Worm (Caenorhabditis elegans): ENCODE measurements around the gene Y26G10.6.

DNA sequence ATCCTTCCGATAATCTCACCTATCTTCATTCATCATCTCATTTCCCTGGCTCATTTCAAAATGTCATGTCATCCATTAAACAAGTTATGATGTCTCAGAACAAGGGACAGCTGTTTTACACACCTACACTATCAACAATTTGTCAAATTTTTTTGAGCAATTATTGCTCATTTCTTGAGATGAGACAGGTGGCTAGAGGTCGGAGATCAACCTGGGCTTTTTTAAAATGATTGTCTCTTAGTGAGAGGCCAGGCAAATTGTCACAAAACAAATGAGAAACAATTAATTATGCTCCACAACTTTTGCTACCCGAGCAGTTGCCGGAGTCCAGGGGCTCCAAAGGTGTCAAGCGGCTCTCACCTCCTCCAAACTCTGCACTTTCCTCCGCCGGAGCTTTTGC, 29.0 kb downstream of the Y26G10.6 start:
- TF ChIP-seq nhr-77 (tag; optimal IDR thresholded peaks at IDR 0.05) = no peak
- no peak for TF ChIP-seq ama-1 (optimal IDR thresholded peaks at IDR 0.05)
- TF ChIP-seq lin-15B (tag; optimal IDR thresholded peaks at IDR 0.05) = no peak

Data from whole organism, L3 larva.